Fruit fly (Drosophila melanogaster) whole organism, prepupa: ENCODE measurements around the gene na.
A peak's percentile ranks its signal among the peaks of the same experiment; 100 is the strongest.

Experiments
- Blimp-1 ChIP-seq: fragments of 200-800 bp; sonication (Bioruptor generic); optimal IDR thresholded peaks from 3 replicates; lab custom pipeline; 2017; ENCODE audit warnings: missing biosample characterization, missing genetic modification characterization, mild to moderate bottlenecking, moderate library complexity, missing genetic modification reagents
- CG10631 ChIP-seq: fragments of 200-800 bp; sonication (Bioruptor generic); optimal IDR thresholded peaks from 2 replicates; lab custom pipeline; 2016; ENCODE audit warnings: missing biosample characterization, missing genetic modification characterization
- CG10669 ChIP-seq: fragments of 200-800 bp; sonication (Bioruptor generic); optimal IDR thresholded peaks from 3 replicates; lab custom pipeline; 2018; ENCODE audit warnings: missing biosample characterization, mild to moderate bottlenecking, missing genetic modification characterization, moderate library complexity
- CG11294 ChIP-seq: fragments of 200-800 bp; sonication (Bioruptor generic); IDR thresholded peaks from 2 replicates; pipeline ENCODE4 v1.3.6; 2022; ENCODE audit warnings: missing biosample characterization, missing genetic modification characterization
- CG11902 ChIP-seq: fragments of 200-800 bp; sonication (Bioruptor generic); optimal IDR thresholded peaks from 3 replicates; lab custom pipeline; 2016; ENCODE audit warnings: missing biosample characterization, missing genetic modification characterization
- CG15336 ChIP-seq: fragments of 200-800 bp; sonication (Bioruptor generic); IDR thresholded peaks from 2 replicates; pipeline ENCODE4 v1.3.6; 2022; ENCODE audit warnings: missing biosample characterization, missing genetic modification characterization
- CG16779 ChIP-seq: fragments of 200-800 bp; sonication (Bioruptor generic); optimal IDR thresholded peaks from 3 replicates; lab custom pipeline; 2017; ENCODE audit warnings: missing biosample characterization, mild to moderate bottlenecking, missing genetic modification characterization
- CG31627 ChIP-seq: fragments of 200-800 bp; sonication (Bioruptor generic); optimal IDR thresholded peaks from 3 replicates; lab custom pipeline; 2016; ENCODE audit warnings: missing biosample characterization, missing genetic modification characterization
- CG32006 ChIP-seq: fragments of 200-800 bp; sonication (Bioruptor generic); optimal IDR thresholded peaks from 3 replicates; lab custom pipeline; 2017; ENCODE audit warnings: missing biosample characterization, mild to moderate bottlenecking, missing genetic modification characterization
- CG3919 ChIP-seq: fragments of 200-800 bp; sonication (Bioruptor generic); optimal IDR thresholded peaks from 3 replicates; lab custom pipeline; 2016; ENCODE audit warnings: missing biosample characterization, missing genetic modification characterization
- CG4318 ChIP-seq: fragments of 200-800 bp; sonication (Bioruptor generic); optimal IDR thresholded peaks from 3 replicates; lab custom pipeline; 2017; ENCODE audit warnings: missing biosample characterization, mild to moderate bottlenecking, missing genetic modification characterization
- CG6163 ChIP-seq: fragments of 200-800 bp; sonication (Bioruptor generic); IDR thresholded peaks from 3 replicates; pipeline ENCODE4 v1.3.6; 2022; ENCODE audit warnings: missing biosample characterization, missing genetic modification characterization
- CG6276 ChIP-seq: fragments of 200-800 bp; sonication (Bioruptor generic); optimal IDR thresholded peaks from 2 replicates; lab custom pipeline; 2017; ENCODE audit warnings: missing biosample characterization, mild to moderate bottlenecking, missing genetic modification characterization
- CG6808 ChIP-seq: fragments of 200-800 bp; sonication (Bioruptor generic); optimal IDR thresholded peaks from 3 replicates; lab custom pipeline; 2017; ENCODE audit warnings: missing biosample characterization, missing genetic modification characterization, mild to moderate bottlenecking, moderate library complexity, missing genetic modification reagents
- CG6854 ChIP-seq: fragments of 200-800 bp; sonication (Bioruptor generic); optimal IDR thresholded peaks from 2 replicates; lab custom pipeline; 2017; ENCODE audit warnings: missing biosample characterization, mild to moderate bottlenecking, missing genetic modification characterization
- CG8119 ChIP-seq: fragments of 200-800 bp; sonication (Bioruptor generic); IDR thresholded peaks from 3 replicates; pipeline ENCODE4 v1.3.6; 2022; ENCODE audit warnings: missing biosample characterization, missing genetic modification characterization
- CG8319 ChIP-seq: fragments of 200-800 bp; sonication (Bioruptor generic); optimal IDR thresholded peaks from 3 replicates; lab custom pipeline; 2016; ENCODE audit warnings: missing biosample characterization, missing genetic modification characterization
- CG8632 ChIP-seq: fragments of 200-800 bp; sonication (Bioruptor generic); optimal IDR thresholded peaks from 3 replicates; lab custom pipeline; 2016; ENCODE audit warnings: missing biosample characterization, missing genetic modification characterization
- CG9139 ChIP-seq: fragments of 200-800 bp; sonication (Bioruptor generic); optimal IDR thresholded peaks from 3 replicates; lab custom pipeline; 2017; ENCODE audit warnings: missing biosample characterization, mild to moderate bottlenecking, missing genetic modification characterization
- Eip75B ChIP-seq: fragments of 200-800 bp; sonication (Bioruptor generic); optimal IDR thresholded peaks from 3 replicates; lab custom pipeline; 2016; ENCODE audit warnings: missing biosample characterization, missing genetic modification characterization
- Eip78C ChIP-seq: fragments of 200-800 bp; sonication (Bioruptor generic); peaks from one replicate; lab custom pipeline; 2016; ENCODE audit warnings: missing biosample characterization, missing genetic modification characterization
- Eip93F ChIP-seq: fragments of 200-800 bp; sonication (Bioruptor generic); optimal IDR thresholded peaks from 2 replicates; lab custom pipeline; 2016; ENCODE audit warnings: missing biosample characterization, mild to moderate bottlenecking, missing genetic modification characterization
- Ets21C ChIP-seq: fragments of 200-800 bp; sonication (Bioruptor generic); optimal IDR thresholded peaks from 3 replicates; lab custom pipeline; 2016; ENCODE audit warnings: missing biosample characterization, missing genetic modification characterization
- Hr38 ChIP-seq: sonication (Bioruptor generic); optimal IDR thresholded peaks from 2 replicates; lab custom pipeline; 2016; ENCODE audit warnings: missing biosample characterization, missing genetic modification characterization
- Hr39 ChIP-seq: fragments of 200-800 bp; sonication (Bioruptor generic); optimal IDR thresholded peaks from 2 replicates; lab custom pipeline; 2016; ENCODE audit warnings: missing biosample characterization, missing genetic modification characterization
- Hr4 ChIP-seq: fragments of 200-800 bp; sonication (Bioruptor generic); optimal IDR thresholded peaks from 3 replicates; lab custom pipeline; 2016; ENCODE audit warnings: missing biosample characterization, missing genetic modification characterization
- Lpt ChIP-seq: fragments of 200-800 bp; sonication (Bioruptor generic); optimal IDR thresholded peaks from 3 replicates; lab custom pipeline; 2016; ENCODE audit warnings: missing biosample characterization, missing genetic modification characterization
- Met ChIP-seq: fragments of 200-800 bp; sonication (Bioruptor generic); optimal IDR thresholded peaks from 3 replicates; lab custom pipeline; 2016; ENCODE audit warnings: missing biosample characterization, missing genetic modification characterization
- OdsH ChIP-seq: fragments of 200-800 bp; sonication (Bioruptor generic); optimal IDR thresholded peaks from 3 replicates; lab custom pipeline; 2016; ENCODE audit warnings: missing biosample characterization, missing genetic modification characterization
- Smox ChIP-seq: fragments of 200-800 bp; sonication (Bioruptor generic); optimal IDR thresholded peaks from 3 replicates; lab custom pipeline; 2016; ENCODE audit warnings: missing biosample characterization, missing genetic modification characterization
- Sox102F ChIP-seq: fragments of 200-800 bp; sonication (Bioruptor generic); optimal IDR thresholded peaks from 2 replicates; lab custom pipeline; 2016; ENCODE audit warnings: missing biosample characterization, mild to moderate bottlenecking, missing genetic modification characterization
- Sox14 ChIP-seq: fragments of 200-800 bp; sonication (Bioruptor generic); optimal IDR thresholded peaks from 3 replicates; lab custom pipeline; 2016; ENCODE audit warnings: missing biosample characterization, missing genetic modification characterization
- Sox15 ChIP-seq: fragments of 200-800 bp; sonication (Bioruptor generic); optimal IDR thresholded peaks from 3 replicates; lab custom pipeline; 2016; ENCODE audit warnings: missing biosample characterization, missing genetic modification characterization
- achi ChIP-seq: fragments of 200-800 bp; sonication (Bioruptor generic); optimal IDR thresholded peaks from 3 replicates; lab custom pipeline; 2016; ENCODE audit warnings: missing biosample characterization, missing genetic modification characterization
- acj6 ChIP-seq: fragments of 200-800 bp; sonication (Bioruptor generic); optimal IDR thresholded peaks from 3 replicates; lab custom pipeline; 2016; ENCODE audit warnings: missing biosample characterization, missing genetic modification characterization
- cyc ChIP-seq: fragments of 200-800 bp; sonication (Bioruptor generic); optimal IDR thresholded peaks from 3 replicates; lab custom pipeline; 2016; ENCODE audit warnings: missing biosample characterization, missing genetic modification characterization
- dac ChIP-seq: fragments of 200-800 bp; sonication (Bioruptor generic); optimal IDR thresholded peaks from 2 replicates; lab custom pipeline; 2017; ENCODE audit warnings: missing biosample characterization, mild to moderate bottlenecking, missing genetic modification characterization
- dsx ChIP-seq: fragments of 200-800 bp; optimal IDR thresholded peaks from 3 replicates; lab custom pipeline; 2019; ENCODE audit warnings: missing biosample characterization, mild to moderate bottlenecking, missing genetic modification characterization, moderate library complexity; ENCODE audit not compliant: poor library complexity, severe bottlenecking
- eg ChIP-seq: fragments of 200-800 bp; sonication (Bioruptor generic); IDR thresholded peaks from 3 replicates; pipeline ENCODE4 v1.3.6; 2022; ENCODE audit warnings: missing biosample characterization, missing genetic modification characterization
- esn ChIP-seq: fragments of 200-800 bp; sonication (Bioruptor generic); optimal IDR thresholded peaks from 2 replicates; lab custom pipeline; 2016; ENCODE audit warnings: missing biosample characterization, mild to moderate bottlenecking, missing genetic modification characterization, moderate library complexity
- fd59A ChIP-seq: fragments of 200-800 bp; sonication (Bioruptor generic); optimal IDR thresholded peaks from 2 replicates; lab custom pipeline; 2017; ENCODE audit warnings: missing biosample characterization, mild to moderate bottlenecking, missing genetic modification characterization, missing genetic modification reagents
- fd85E ChIP-seq: fragments of 200-800 bp; sonication (Bioruptor generic); optimal IDR thresholded peaks from 3 replicates; lab custom pipeline; 2016; ENCODE audit warnings: missing biosample characterization, missing genetic modification characterization
- fkh ChIP-seq: fragments of 200-800 bp; sonication (Bioruptor generic); optimal IDR thresholded peaks from 3 replicates; lab custom pipeline; 2017; ENCODE audit warnings: missing biosample characterization, mild to moderate bottlenecking, missing genetic modification characterization, moderate library complexity
- lz ChIP-seq: fragments of 200-800 bp; sonication (Bioruptor generic); optimal IDR thresholded peaks from 3 replicates; lab custom pipeline; 2016; ENCODE audit warnings: missing biosample characterization, missing genetic modification characterization
- net ChIP-seq: fragments of 200-800 bp; sonication (Bioruptor generic); optimal IDR thresholded peaks from 3 replicates; lab custom pipeline; 2016; ENCODE audit warnings: missing biosample characterization, missing genetic modification characterization
- pdm3 ChIP-seq: fragments of 200-800 bp; sonication (Bioruptor generic); optimal IDR thresholded peaks from 3 replicates; lab custom pipeline; 2016; ENCODE audit warnings: missing biosample characterization, missing genetic modification characterization
- salr ChIP-seq, 2 experiments: fragments of 200-800 bp; sonication (Bioruptor generic); optimal IDR thresholded peaks; 3 replicates each; lab custom pipeline; 2016 to 2018; ENCODE audit warnings: missing biosample characterization in 2 of 2, missing genetic modification characterization in 2 of 2, mild to moderate bottlenecking in 1 of 2
- spab ChIP-seq: fragments of 200-800 bp; sonication (Bioruptor generic); optimal IDR thresholded peaks from 2 replicates; lab custom pipeline; 2017; ENCODE audit warnings: missing biosample characterization, mild to moderate bottlenecking, missing genetic modification characterization, missing genetic modification reagents
- svp ChIP-seq: fragments of 200-800 bp; sonication (Bioruptor generic); peaks from one replicate; lab custom pipeline; 2016; ENCODE audit warnings: missing biosample characterization, missing genetic modification characterization
- topi ChIP-seq: fragments of 200-800 bp; sonication (Bioruptor generic); optimal IDR thresholded peaks from 3 replicates; lab custom pipeline; 2016; ENCODE audit warnings: missing biosample characterization, missing genetic modification characterization
- vri ChIP-seq: fragments of 200-800 bp; sonication (Bioruptor generic); optimal IDR thresholded peaks from 3 replicates; lab custom pipeline; 2016; ENCODE audit warnings: missing biosample characterization, mild to moderate bottlenecking, missing genetic modification characterization

na gene

dm6 chrX:14227043-14227442 is 39.1 kb upstream of the na start:
- peak; percentile 94 for TF ChIP-seq svp (GFP tag; lab: Kevin White, UChicago)
- no peak for TF ChIP-seq Sox15 (GFP tag; lab: Kevin White, UChicago)
- TF ChIP-seq Hr38 = no peak
- no peak for TF ChIP-seq CG11902
- no peak for TF ChIP-seq Ets21C (GFP tag; lab: Kevin White, UChicago)
- TF ChIP-seq net (GFP tag; lab: Kevin White, UChicago) = no peak
- no peak for TF ChIP-seq fd85E

dm6 chrX:14233843-14234337 is 32.3 kb upstream of the na start, which contains the start of gene CG42271:
Gene CG42271, minus strand, starts transcription at chrX:14234066.
- no peak for TF ChIP-seq topi (GFP tag; lab: Kevin White, UChicago)
- no peak for TF ChIP-seq Hr4 (GFP tag; lab: Kevin White, UChicago)
- TF ChIP-seq CG8319 (GFP tag; lab: Kevin White, UChicago) = no peak
- TF ChIP-seq CG11902 = no peak
- TF ChIP-seq CG6163 (GFP tag; lab: Robert Waterston, UW) = no peak
- peak; percentile 93 for TF ChIP-seq dsx
- TF ChIP-seq CG16779 = no peak
- no peak for TF ChIP-seq Eip78C (GFP tag; lab: Kevin White, UChicago)
- TF ChIP-seq Hr38 = no peak
- no peak for TF ChIP-seq CG6808
- no peak for TF ChIP-seq Met (GFP tag; lab: Kevin White, UChicago)
- no peak for TF ChIP-seq CG6854 (GFP tag; lab: Kevin White, UChicago)
- no peak for TF ChIP-seq dac (GFP tag; lab: Kevin White, UChicago)
- no peak for TF ChIP-seq Eip93F (GFP tag; lab: Kevin White, UChicago)
- TF ChIP-seq CG10631 (GFP tag; lab: Kevin White, UChicago) = no peak
- TF ChIP-seq acj6 (GFP tag; lab: Kevin White, UChicago) = no peak
- no peak for TF ChIP-seq CG4318
- 0 out of 3 replicates have a peak, but pooled peaks have one; percentile 26 for TF ChIP-seq eg (GFP tag; lab: Robert Waterston, UW)
- TF ChIP-seq Hr39 (GFP tag; lab: Kevin White, UChicago) = no peak
- TF ChIP-seq Sox102F = no peak
- no peak for TF ChIP-seq Sox15 (GFP tag; lab: Kevin White, UChicago)
- peak; percentile 28 for TF ChIP-seq lz (GFP tag; lab: Kevin White, UChicago)
- no peak for TF ChIP-seq fd59A (GFP tag; lab: Kevin White, UChicago)
- no peak for TF ChIP-seq Smox
- no peak for TF ChIP-seq CG3919 (GFP tag; lab: Kevin White, UChicago)
- TF ChIP-seq cyc = no peak
- TF ChIP-seq Eip75B (GFP tag; lab: Kevin White, UChicago) = no peak
- TF ChIP-seq CG11294 (GFP tag; lab: Robert Waterston, UW) = no peak
- TF ChIP-seq achi = no peak
- TF ChIP-seq CG8119 (GFP tag; lab: Robert Waterston, UW) = no peak
- no peak for TF ChIP-seq CG8632 (GFP tag; lab: Kevin White, UChicago)
- TF ChIP-seq CG6276 = no peak
- TF ChIP-seq CG31627 (GFP tag; lab: Kevin White, UChicago) = no peak
- TF ChIP-seq Lpt = no peak
- TF ChIP-seq spab = no peak
- no peak for TF ChIP-seq CG10669 (GFP tag; lab: Kevin White, UChicago)
- no peak for TF ChIP-seq fkh (GFP tag; lab: Kevin White, UChicago)
- TF ChIP-seq net (GFP tag; lab: Kevin White, UChicago) = no peak
- no peak for TF ChIP-seq CG9139 (GFP tag; lab: Kevin White, UChicago)
- TF ChIP-seq fd85E = no peak
- no peak for TF ChIP-seq pdm3 (GFP tag; lab: Kevin White, UChicago)
- no peak for TF ChIP-seq CG15336 (GFP tag; lab: Robert Waterston, UW)
- TF ChIP-seq esn (GFP tag; lab: Kevin White, UChicago) = peak; percentile 21
- no peak for TF ChIP-seq vri
- TF ChIP-seq Blimp-1 (GFP tag; lab: Kevin White, UChicago) = no peak
- no peak for TF ChIP-seq CG32006 (GFP tag; lab: Kevin White, UChicago)
- TF ChIP-seq OdsH = no peak
- TF ChIP-seq Sox14 = no peak
- no peak for TF ChIP-seq salr (GFP tag; optimal IDR thresholded peaks at IDR 0.05; lab: Kevin White, UChicago)
